Fruit fly (Drosophila melanogaster) whole organism, prepupa: Measurements from ENCODE around the gene EMC4.

Experiments
- Blimp-1 ChIP-seq: fragments of 200-800 bp; sonication (Bioruptor generic); optimal IDR thresholded peaks from 3 replicates; lab custom pipeline; 2017; ENCODE audit warnings: missing biosample characterization, missing genetic modification characterization, mild to moderate bottlenecking, moderate library complexity, missing genetic modification reagents
- CG10669 ChIP-seq: fragments of 200-800 bp; sonication (Bioruptor generic); optimal IDR thresholded peaks from 3 replicates; lab custom pipeline; 2018; ENCODE audit warnings: missing biosample characterization, mild to moderate bottlenecking, missing genetic modification characterization, moderate library complexity
- CG15336 ChIP-seq: fragments of 200-800 bp; sonication (Bioruptor generic); IDR thresholded peaks from 2 replicates; pipeline ENCODE4 v1.3.6; 2022; ENCODE audit warnings: missing biosample characterization, missing genetic modification characterization
- CG1621 ChIP-seq: fragments of 200-800 bp; sonication (Bioruptor generic); optimal IDR thresholded peaks from 3 replicates; lab custom pipeline; 2018; ENCODE audit warnings: missing biosample characterization, mild to moderate bottlenecking, missing genetic modification characterization
- CG16779 ChIP-seq: fragments of 200-800 bp; sonication (Bioruptor generic); optimal IDR thresholded peaks from 3 replicates; lab custom pipeline; 2017; ENCODE audit warnings: missing biosample characterization, mild to moderate bottlenecking, missing genetic modification characterization
- CG3032 ChIP-seq: fragments of 200-800 bp; optimal IDR thresholded peaks from 2 replicates; lab custom pipeline; 2019; ENCODE audit warnings: missing biosample characterization, mild to moderate bottlenecking, missing genetic modification characterization, moderate library complexity
- CG31627 ChIP-seq: fragments of 200-800 bp; sonication (Bioruptor generic); optimal IDR thresholded peaks from 3 replicates; lab custom pipeline; 2016; ENCODE audit warnings: missing biosample characterization, missing genetic modification characterization
- CG34406 ChIP-seq: fragments of 200-800 bp; sonication (Bioruptor generic); optimal IDR thresholded peaks from 3 replicates; lab custom pipeline; 2016; ENCODE audit warnings: missing biosample characterization, missing genetic modification characterization
- CG3919 ChIP-seq: fragments of 200-800 bp; sonication (Bioruptor generic); optimal IDR thresholded peaks from 3 replicates; lab custom pipeline; 2016; ENCODE audit warnings: missing biosample characterization, missing genetic modification characterization
- CG6163 ChIP-seq: fragments of 200-800 bp; sonication (Bioruptor generic); IDR thresholded peaks from 3 replicates; pipeline ENCODE4 v1.3.6; 2022; ENCODE audit warnings: missing biosample characterization, missing genetic modification characterization
- CG6276 ChIP-seq: fragments of 200-800 bp; sonication (Bioruptor generic); optimal IDR thresholded peaks from 2 replicates; lab custom pipeline; 2017; ENCODE audit warnings: missing biosample characterization, mild to moderate bottlenecking, missing genetic modification characterization
- CG6808 ChIP-seq: fragments of 200-800 bp; sonication (Bioruptor generic); optimal IDR thresholded peaks from 3 replicates; lab custom pipeline; 2017; ENCODE audit warnings: missing biosample characterization, missing genetic modification characterization, mild to moderate bottlenecking, moderate library complexity, missing genetic modification reagents
- CG6854 ChIP-seq: fragments of 200-800 bp; sonication (Bioruptor generic); optimal IDR thresholded peaks from 2 replicates; lab custom pipeline; 2017; ENCODE audit warnings: missing biosample characterization, mild to moderate bottlenecking, missing genetic modification characterization
- CG8119 ChIP-seq: fragments of 200-800 bp; sonication (Bioruptor generic); IDR thresholded peaks from 3 replicates; pipeline ENCODE4 v1.3.6; 2022; ENCODE audit warnings: missing biosample characterization, missing genetic modification characterization
- CG8319 ChIP-seq: fragments of 200-800 bp; sonication (Bioruptor generic); optimal IDR thresholded peaks from 3 replicates; lab custom pipeline; 2016; ENCODE audit warnings: missing biosample characterization, missing genetic modification characterization
- CG9139 ChIP-seq: fragments of 200-800 bp; sonication (Bioruptor generic); optimal IDR thresholded peaks from 3 replicates; lab custom pipeline; 2017; ENCODE audit warnings: missing biosample characterization, mild to moderate bottlenecking, missing genetic modification characterization
- Eip75B ChIP-seq: fragments of 200-800 bp; sonication (Bioruptor generic); optimal IDR thresholded peaks from 3 replicates; lab custom pipeline; 2016; ENCODE audit warnings: missing biosample characterization, missing genetic modification characterization
- Eip78C ChIP-seq: fragments of 200-800 bp; sonication (Bioruptor generic); peaks from one replicate; lab custom pipeline; 2016; ENCODE audit warnings: missing biosample characterization, missing genetic modification characterization
- Ets96B ChIP-seq: fragments of 200-800 bp; optimal IDR thresholded peaks from 2 replicates; lab custom pipeline; 2019; ENCODE audit warnings: missing biosample characterization, mild to moderate bottlenecking, missing genetic modification characterization, moderate library complexity
- Gug ChIP-seq: fragments of 200-800 bp; sonication (Bioruptor generic); IDR thresholded peaks from 2 replicates; pipeline ENCODE4 v1.3.6; 2022; ENCODE audit warnings: missing biosample characterization, missing genetic modification characterization
- Hr38 ChIP-seq: sonication (Bioruptor generic); optimal IDR thresholded peaks from 2 replicates; lab custom pipeline; 2016; ENCODE audit warnings: missing biosample characterization, missing genetic modification characterization
- Hr39 ChIP-seq: fragments of 200-800 bp; sonication (Bioruptor generic); optimal IDR thresholded peaks from 2 replicates; lab custom pipeline; 2016; ENCODE audit warnings: missing biosample characterization, missing genetic modification characterization
- Hr4 ChIP-seq: fragments of 200-800 bp; sonication (Bioruptor generic); optimal IDR thresholded peaks from 3 replicates; lab custom pipeline; 2016; ENCODE audit warnings: missing biosample characterization, missing genetic modification characterization
- Lpt ChIP-seq: fragments of 200-800 bp; sonication (Bioruptor generic); optimal IDR thresholded peaks from 3 replicates; lab custom pipeline; 2016; ENCODE audit warnings: missing biosample characterization, missing genetic modification characterization
- Met ChIP-seq: fragments of 200-800 bp; sonication (Bioruptor generic); optimal IDR thresholded peaks from 3 replicates; lab custom pipeline; 2016; ENCODE audit warnings: missing biosample characterization, missing genetic modification characterization
- OdsH ChIP-seq: fragments of 200-800 bp; sonication (Bioruptor generic); optimal IDR thresholded peaks from 3 replicates; lab custom pipeline; 2016; ENCODE audit warnings: missing biosample characterization, missing genetic modification characterization
- Sox102F ChIP-seq: fragments of 200-800 bp; sonication (Bioruptor generic); optimal IDR thresholded peaks from 2 replicates; lab custom pipeline; 2016; ENCODE audit warnings: missing biosample characterization, mild to moderate bottlenecking, missing genetic modification characterization
- Sox14 ChIP-seq: fragments of 200-800 bp; sonication (Bioruptor generic); optimal IDR thresholded peaks from 3 replicates; lab custom pipeline; 2016; ENCODE audit warnings: missing biosample characterization, missing genetic modification characterization
- achi ChIP-seq: fragments of 200-800 bp; sonication (Bioruptor generic); optimal IDR thresholded peaks from 3 replicates; lab custom pipeline; 2016; ENCODE audit warnings: missing biosample characterization, missing genetic modification characterization
- acj6 ChIP-seq: fragments of 200-800 bp; sonication (Bioruptor generic); optimal IDR thresholded peaks from 3 replicates; lab custom pipeline; 2016; ENCODE audit warnings: missing biosample characterization, missing genetic modification characterization
- dac ChIP-seq: fragments of 200-800 bp; sonication (Bioruptor generic); optimal IDR thresholded peaks from 2 replicates; lab custom pipeline; 2017; ENCODE audit warnings: missing biosample characterization, mild to moderate bottlenecking, missing genetic modification characterization
- dsx ChIP-seq: fragments of 200-800 bp; optimal IDR thresholded peaks from 3 replicates; lab custom pipeline; 2019; ENCODE audit warnings: missing biosample characterization, mild to moderate bottlenecking, missing genetic modification characterization, moderate library complexity; ENCODE audit not compliant: poor library complexity, severe bottlenecking
- eg ChIP-seq: fragments of 200-800 bp; sonication (Bioruptor generic); IDR thresholded peaks from 3 replicates; pipeline ENCODE4 v1.3.6; 2022; ENCODE audit warnings: missing biosample characterization, missing genetic modification characterization
- esn ChIP-seq: fragments of 200-800 bp; sonication (Bioruptor generic); optimal IDR thresholded peaks from 2 replicates; lab custom pipeline; 2016; ENCODE audit warnings: missing biosample characterization, mild to moderate bottlenecking, missing genetic modification characterization, moderate library complexity
- lz ChIP-seq: fragments of 200-800 bp; sonication (Bioruptor generic); optimal IDR thresholded peaks from 3 replicates; lab custom pipeline; 2016; ENCODE audit warnings: missing biosample characterization, missing genetic modification characterization
- net ChIP-seq: fragments of 200-800 bp; sonication (Bioruptor generic); optimal IDR thresholded peaks from 3 replicates; lab custom pipeline; 2016; ENCODE audit warnings: missing biosample characterization, missing genetic modification characterization
- salr ChIP-seq, 2 experiments: fragments of 200-800 bp; sonication (Bioruptor generic); optimal IDR thresholded peaks; 3 replicates each; lab custom pipeline; 2016 to 2018; ENCODE audit warnings: missing biosample characterization in 2 of 2, missing genetic modification characterization in 2 of 2, mild to moderate bottlenecking in 1 of 2
- spab ChIP-seq: fragments of 200-800 bp; sonication (Bioruptor generic); optimal IDR thresholded peaks from 2 replicates; lab custom pipeline; 2017; ENCODE audit warnings: missing biosample characterization, mild to moderate bottlenecking, missing genetic modification characterization, missing genetic modification reagents
- ss ChIP-seq, 2 experiments: fragments of 200-800 bp; sonication (Bioruptor generic); optimal IDR thresholded peaks; 2 replicates in 1 of 2; 3 replicates in 1 of 2; lab custom pipeline; 2017 to 2018; ENCODE audit warnings: mild to moderate bottlenecking in 2 of 2, missing biosample characterization in 2 of 2, missing genetic modification characterization in 2 of 2, moderate library complexity in 1 of 2
- svp ChIP-seq: fragments of 200-800 bp; sonication (Bioruptor generic); peaks from one replicate; lab custom pipeline; 2016; ENCODE audit warnings: missing biosample characterization, missing genetic modification characterization
- vri ChIP-seq: fragments of 200-800 bp; sonication (Bioruptor generic); optimal IDR thresholded peaks from 3 replicates; lab custom pipeline; 2016; ENCODE audit warnings: missing biosample characterization, mild to moderate bottlenecking, missing genetic modification characterization

Gene EMC4

dm6 chr3L:22835144-22835964 is 32.7 kb downstream of the EMC4 start, which contains the start of gene jim (continued):
- TF ChIP-seq OdsH (GFP tag; lab: Kevin White, UChicago) (no peak), Sox14 (GFP tag; lab: Kevin White, UChicago) (peak; percentile 35), Gug (GFP tag; lab: Robert Waterston, UW) (no peak; the same call in 1 of the 2 replicates), Sox102F (GFP tag; lab: Kevin White, UChicago) (peak; percentile 56), achi (no peak), lz (GFP tag; lab: Kevin White, UChicago) (peak; percentile 5), CG9139 (GFP tag; lab: Kevin White, UChicago) (peak; percentile 75), vri (peak; percentile 78), CG34406 (peak; percentile 2), Blimp-1 (peak; percentile 41)

DNA sequence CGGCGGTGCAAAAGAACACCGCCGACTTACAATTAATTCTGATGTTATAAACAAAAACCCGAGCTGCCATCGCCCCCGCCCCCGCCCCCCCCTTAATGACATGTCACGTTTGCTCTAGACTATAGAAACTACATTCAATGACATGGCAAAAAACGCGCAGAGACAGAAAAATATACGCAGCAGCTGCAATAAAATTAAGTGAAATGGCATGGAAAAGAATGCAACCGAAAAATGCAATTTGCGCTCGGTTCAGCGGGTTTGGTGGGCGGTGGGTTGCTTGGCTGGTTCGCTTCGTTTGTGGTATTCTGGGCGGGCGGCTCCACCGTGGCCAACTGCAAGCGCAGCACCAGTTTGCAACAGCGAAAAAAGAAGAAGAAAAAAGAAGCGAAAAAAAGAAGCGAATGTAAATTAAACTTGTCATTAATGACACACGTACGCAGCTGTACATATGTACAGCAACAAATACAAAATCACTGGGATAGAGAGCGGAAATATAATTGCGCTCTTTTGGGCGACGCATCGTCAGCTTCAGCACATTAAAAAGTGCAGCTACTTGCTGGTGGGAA is 37.8 kb downstream of the EMC4 start:
- TF ChIP-seq CG6163 (GFP tag; lab: Robert Waterston, UW), result no peak
- TF ChIP-seq CG6276 (GFP tag; lab: Kevin White, UChicago), result no peak
- no peak for TF ChIP-seq Hr38 (GFP tag; lab: Kevin White, UChicago)
- no peak for TF ChIP-seq salr (GFP tag; optimal IDR thresholded peaks at IDR 0.05; lab: Kevin White, UChicago)
- no peak for TF ChIP-seq svp (GFP tag; lab: Kevin White, UChicago)
- TF ChIP-seq CG8119 (GFP tag; lab: Robert Waterston, UW), result no peak
- no peak for TF ChIP-seq spab
- no peak for TF ChIP-seq Blimp-1
- TF ChIP-seq, all 60 proteins: peak for 0

DNA sequence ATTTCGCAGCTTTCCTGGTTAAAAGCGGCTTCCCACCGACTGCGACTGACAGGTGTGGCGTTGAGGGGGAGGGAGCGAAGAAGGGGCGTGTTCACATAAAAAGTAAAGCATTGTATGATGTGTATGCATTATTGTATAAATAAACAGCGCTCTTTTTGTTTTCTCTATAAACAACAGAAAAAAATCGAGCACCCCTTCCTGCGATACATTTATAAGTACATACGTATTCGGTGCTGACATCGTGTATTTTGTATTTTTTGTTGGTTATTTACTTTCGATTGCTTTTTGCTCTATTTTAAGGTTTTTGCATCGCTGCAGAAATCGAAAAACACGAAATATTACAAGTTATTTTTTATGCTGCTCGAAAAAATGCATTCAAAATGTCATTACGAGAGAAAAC is 41.8 kb downstream of the EMC4 start:
- TF ChIP-seq Eip78C, result peak; percentile 72
- TF ChIP-seq OdsH (GFP tag; lab: Kevin White, UChicago), result no peak
- TF ChIP-seq CG15336 (GFP tag; lab: Robert Waterston, UW), result 0 out of 2 replicates have a peak, but pooled peaks have one; percentile 23
- no peak for TF ChIP-seq net (GFP tag; lab: Kevin White, UChicago)
- TF ChIP-seq esn (GFP tag; lab: Kevin White, UChicago), result peak; percentile 2
- TF ChIP-seq CG6163 (GFP tag; lab: Robert Waterston, UW), result peak; percentile 21; the same call in 2 of the 3 replicates
- no peak for TF ChIP-seq CG3032 (tag; lab: Kevin White, UChicago)
- TF ChIP-seq eg, result 0 out of 3 replicates have a peak, but pooled peaks have one; percentile 32
- TF ChIP-seq spab, result peak; percentile 6
- peak in 1 of 2 experiments; percentile 3 for TF ChIP-seq salr (GFP tag; optimal IDR thresholded peaks at IDR 0.05; lab: Kevin White, UChicago)
- TF ChIP-seq CG6808 (GFP tag; lab: Kevin White, UChicago), result peak; percentile 39
- peak; percentile 16 for TF ChIP-seq dsx (GFP tag; lab: Kevin White, UChicago)
- peak; percentile 48 for TF ChIP-seq CG10669
- peak; percentile 20 for TF ChIP-seq CG1621 (tag; lab: Kevin White, UChicago)
- TF ChIP-seq Eip75B, result no peak
- peak; percentile 5 for TF ChIP-seq Ets96B (tag; lab: Kevin White, UChicago)
- peak; percentile 44 for TF ChIP-seq CG6276 (GFP tag; lab: Kevin White, UChicago)
- TF ChIP-seq ss (GFP tag; optimal IDR thresholded peaks at IDR 0.05; lab: Kevin White, UChicago), result peak in 1 of 2 experiments; percentile 66
- peak; percentile 8 for TF ChIP-seq Met (GFP tag; lab: Kevin White, UChicago)

DNA sequence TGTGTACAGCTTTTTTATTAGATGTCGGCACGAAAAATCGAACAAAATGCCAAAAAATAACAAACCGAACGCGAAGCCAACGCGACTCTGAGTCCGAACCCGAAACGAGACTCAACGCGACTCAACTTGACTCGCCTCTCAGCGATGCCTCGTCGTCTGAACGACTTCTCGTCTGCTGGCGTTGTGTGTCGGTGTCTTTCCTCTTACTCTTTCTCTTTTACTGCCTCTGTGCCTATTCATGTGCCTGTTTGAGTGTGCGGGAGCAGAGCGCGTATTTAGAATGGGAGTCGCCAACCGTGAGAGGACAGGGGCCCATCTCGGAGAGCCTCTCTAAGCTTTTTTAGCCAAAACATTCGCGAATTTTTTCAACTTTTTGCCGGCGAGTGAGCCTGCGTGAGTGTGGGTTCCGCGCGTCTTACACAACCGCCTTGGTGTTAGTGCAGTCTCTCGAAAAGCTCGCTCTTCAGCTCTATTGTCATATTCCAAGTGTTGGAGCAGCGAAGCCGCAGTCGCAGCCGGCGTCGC is 43.3 kb downstream of the EMC4 start:
- TF ChIP-seq CG8119 (GFP tag; lab: Robert Waterston, UW), result 0 out of 3 replicates have a peak, but pooled peaks have one; percentile 48
- no peak for TF ChIP-seq CG31627 (GFP tag; lab: Kevin White, UChicago)
- peak; percentile 67 for TF ChIP-seq CG9139 (GFP tag; lab: Kevin White, UChicago)
- no peak for TF ChIP-seq Gug (GFP tag; lab: Robert Waterston, UW)
- peak; percentile 3 for TF ChIP-seq Eip75B
- peak; percentile 72 for TF ChIP-seq Lpt
- TF ChIP-seq Hr4, result no peak
- TF ChIP-seq CG6276 (GFP tag; lab: Kevin White, UChicago), result peak; percentile 34
- TF ChIP-seq CG6163 (GFP tag; lab: Robert Waterston, UW), result peak; percentile 74; the same call in 1 of the 3 replicates
- no peak for TF ChIP-seq dac (GFP tag; lab: Kevin White, UChicago)
- TF ChIP-seq OdsH (GFP tag; lab: Kevin White, UChicago), result no peak
- TF ChIP-seq CG3919, result peak; percentile 41
- TF ChIP-seq CG6854 (GFP tag; lab: Kevin White, UChicago), result peak; percentile 60
- TF ChIP-seq CG3032 (tag; lab: Kevin White, UChicago), result no peak
- no peak for TF ChIP-seq CG8319 (GFP tag; lab: Kevin White, UChicago)
- peak; percentile 81 for TF ChIP-seq Eip78C
- no peak for TF ChIP-seq acj6
- TF ChIP-seq CG16779 (tag; lab: Kevin White, UChicago), result peak; percentile 70
- no peak for TF ChIP-seq Hr39
